Worm (Caenorhabditis elegans): Measurements from ENCODE around the gene C27D6.15.

The C27D6.15 gene

ce11 chrII:5170932-5171331 lies 778 bp upstream of the C27D6.15 start, which contains the start of gene srb-1:
Gene srb-1, minus strand, starts transcription at chrII:5171032.
- TF ChIP-seq F23B12.7 (tag; optimal IDR thresholded peaks at IDR 0.05; ENCODE audit: insufficient read depth) (no peak), snpc-1.3 (tag; optimal IDR thresholded peaks at IDR 0.05; ENCODE audit: insufficient read depth) (no peak), ceh-27 (GFP tag; optimal IDR thresholded peaks at IDR 0.05) (no peak), pbrm-1 (GFP tag; IDR thresholded peaks at IDR 0.05) (no peak), Y56A3A.18 (GFP tag; IDR thresholded peaks at IDR 0.05) (no peak), zim-3 (tag; optimal IDR thresholded peaks at IDR 0.05) (no peak), tbx-9 (tag; optimal IDR thresholded peaks at IDR 0.05; ENCODE audit: borderline replicate concordance) (no peak), F57C9.4 (tag; optimal IDR thresholded peaks at IDR 0.05) (no peak), somi-1 (GFP tag; optimal IDR thresholded peaks at IDR 0.05) (no peak), attf-3 (GFP tag; conservative IDR thresholded peaks at IDR 0.05) (no peak), sptf-2 (GFP tag; optimal IDR thresholded peaks at IDR 0.05) (no peak)

DNA sequence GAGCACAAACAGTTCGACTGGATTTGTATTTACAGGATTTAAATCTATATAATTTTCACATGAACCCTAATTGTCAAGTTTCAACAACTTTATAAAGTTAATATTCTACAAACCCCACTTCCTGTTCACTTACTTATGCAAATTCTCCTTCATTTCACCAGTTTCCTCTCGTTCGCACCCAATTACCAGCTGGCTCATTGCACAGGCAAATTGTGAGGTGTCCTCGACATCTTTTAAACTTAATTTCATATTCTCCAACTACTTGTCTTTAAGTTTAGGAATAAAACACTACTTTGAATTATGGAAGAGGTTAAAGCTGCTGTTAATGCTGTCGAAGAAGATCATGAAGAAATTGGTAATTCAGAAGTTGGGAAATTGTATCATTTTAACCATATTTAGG lies 741 bp downstream of the C27D6.15 start, which contains the start of gene C27D6.1:
C27D6.1 (plus strand) TSS at position 301 of the 400 bp plus-strand sequence.
- TF ChIP-seq chd-7 (tag; optimal IDR thresholded peaks at IDR 0.05) (no peak), efl-1 (GFP tag; optimal IDR thresholded peaks at IDR 0.05) (no peak), ztf-3 (GFP tag; optimal IDR thresholded peaks at IDR 0.05) (no peak), F23B12.7 (tag; optimal IDR thresholded peaks at IDR 0.05; ENCODE audit: insufficient read depth) (no peak), aptf-2 (GFP tag; conservative IDR thresholded peaks at IDR 0.05) (no peak), dpl-1 (GFP tag; optimal IDR thresholded peaks at IDR 0.05) (no peak), ceh-79 (tag; optimal IDR thresholded peaks at IDR 0.05) (no peak), hrde-1 (tag; optimal IDR thresholded peaks at IDR 0.05; ENCODE audit: borderline replicate concordance) (no peak), Y67H2A.10 (GFP tag; conservative IDR thresholded peaks at IDR 0.05) (no peak)

DNA sequence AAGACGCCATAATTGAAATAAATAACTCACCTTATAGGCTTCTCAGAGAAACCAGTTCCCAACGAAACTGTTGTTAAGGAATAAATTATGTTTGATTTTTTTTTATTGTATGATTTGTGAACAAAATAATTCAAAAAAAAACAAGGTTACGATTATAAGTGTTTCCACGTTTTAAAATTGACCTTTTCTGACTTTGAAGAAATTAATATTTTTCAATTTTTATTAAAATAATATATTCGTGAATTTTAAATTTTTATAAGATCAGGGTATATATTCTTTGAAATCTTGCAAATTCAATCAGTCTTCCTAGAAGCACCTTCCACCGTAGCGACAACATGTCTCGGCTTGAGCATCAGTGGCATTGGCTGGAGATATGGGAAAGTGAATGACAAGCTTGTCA lies 2.7 kb downstream of the C27D6.15 start, which contains the start of gene C27D6.3:
C27D6.3 (minus strand) TSS at position 101 of the 400 bp plus-strand sequence.
- TF ChIP-seq cebp-1 (GFP tag; IDR thresholded peaks at IDR 0.05) (no peak), cebp-1 (tag; optimal IDR thresholded peaks at IDR 0.05) (no peak), C06A6.2 (GFP tag; conservative IDR thresholded peaks at IDR 0.05) (no peak), nfya-2 (GFP tag; IDR thresholded peaks at IDR 0.05) (no peak), unc-62 (GFP tag; optimal IDR thresholded peaks at IDR 0.05) (no peak), tbx-9 (tag; optimal IDR thresholded peaks at IDR 0.05; ENCODE audit: borderline replicate concordance) (no peak), lin-26 (GFP tag; IDR thresholded peaks at IDR 0.05) (no peak), egrh-3 (GFP tag; IDR thresholded peaks at IDR 0.05) (no peak), K11D2.4 (GFP tag; IDR thresholded peaks at IDR 0.05) (no peak), Y79H2A.3 (GFP tag; conservative IDR thresholded peaks at IDR 0.05) (no peak), sptf-2 (GFP tag; optimal IDR thresholded peaks at IDR 0.05) (no peak), him-1 (tag; optimal IDR thresholded peaks at IDR 0.05) (no peak), nfyb-1 (GFP tag; IDR thresholded peaks at IDR 0.05) (no peak), lir-1 (GFP tag; conservative IDR thresholded peaks at IDR 0.05) (no peak), let-607 (tag; optimal IDR thresholded peaks at IDR 0.05) (no peak), zim-3 (tag; optimal IDR thresholded peaks at IDR 0.05) (no peak), hmg-1.2 (GFP tag; IDR thresholded peaks at IDR 0.05) (no peak)

DNA sequence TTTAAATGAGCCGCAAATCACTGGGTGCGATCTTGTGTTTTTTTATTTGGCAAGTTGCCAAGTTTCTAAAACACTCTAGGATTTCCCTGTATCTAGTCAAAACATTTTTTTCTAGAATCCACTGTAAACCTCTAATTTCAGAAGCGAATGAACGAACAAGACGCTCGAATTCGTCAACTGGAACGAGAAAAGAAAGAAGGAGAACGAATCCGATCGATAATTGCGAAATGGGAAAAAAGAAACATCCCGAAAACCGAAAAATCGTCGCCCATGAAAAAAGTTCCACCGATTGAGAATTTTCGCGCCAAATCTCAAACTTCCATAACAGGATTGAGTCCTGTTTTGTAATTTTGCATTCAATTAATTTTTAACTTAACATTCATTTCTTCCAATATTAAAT lies 5.2 kb downstream of the C27D6.15 start:
- TF ChIP-seq sdz-38 (tag; optimal IDR thresholded peaks at IDR 0.05): no peak
- no peak for TF ChIP-seq F23B12.7 (tag; optimal IDR thresholded peaks at IDR 0.05; ENCODE audit: insufficient read depth)
